Worm (Caenorhabditis elegans): ENCODE results near the gene sptl-2.

ce11 chrV:7969107-7969506 is 47.9 kb upstream of the sptl-2 start, which contains the start of gene che-7:
- TF ChIP-seq cog-1 (tag; optimal IDR thresholded peaks at IDR 0.05) (no peak), ztf-29 (GFP tag; IDR thresholded peaks at IDR 0.05) (no peak), flt-1 (GFP tag; IDR thresholded peaks at IDR 0.05) (no peak), ref-1 (GFP tag; conservative IDR thresholded peaks at IDR 0.05) (no peak), ztf-23 (GFP tag; IDR thresholded peaks at IDR 0.05) (no peak), klf-2 (GFP tag; conservative IDR thresholded peaks at IDR 0.05) (no peak), tab-1 (GFP tag; IDR thresholded peaks at IDR 0.05) (no peak), T22C8.4 (GFP tag; IDR thresholded peaks at IDR 0.05) (peak; percentile 39; the same call in 1 of the 2 replicates)

All from whole organism, midembryonic.